Worm (Caenorhabditis elegans): ENCODE results near the gene ZK218.4.

DNA sequence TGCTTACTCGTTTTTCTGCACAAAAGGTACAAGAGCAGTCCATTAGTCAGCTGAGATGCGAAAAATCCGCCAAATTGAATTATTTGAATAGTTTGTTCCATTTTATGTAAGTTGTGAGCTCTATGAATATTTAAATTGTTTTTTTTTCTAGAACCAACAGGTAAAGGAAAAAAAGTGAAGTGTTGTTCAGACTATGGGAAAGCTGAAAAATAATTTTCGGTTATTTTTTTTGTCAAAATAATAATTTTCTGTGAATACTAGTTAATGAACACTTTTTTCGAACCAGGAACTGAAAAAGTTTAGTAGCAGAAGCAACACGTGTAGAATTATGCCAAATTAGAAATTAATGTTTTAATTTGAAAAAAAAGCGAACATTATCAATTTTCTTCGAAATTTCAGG lies 22.8 kb upstream of the ZK218.4 start, which contains the start of gene str-125:
- TF ChIP-seq ceh-82 (tag; optimal IDR thresholded peaks at IDR 0.05) (no peak), egl-27 (tag; optimal IDR thresholded peaks at IDR 0.05) (no peak), jun-1 (tag; optimal IDR thresholded peaks at IDR 0.05) (no peak), nhr-25 (tag; optimal IDR thresholded peaks at IDR 0.05) (no peak), nhr-12 (tag; optimal IDR thresholded peaks at IDR 0.05) (no peak), hmg-11 (tag; optimal IDR thresholded peaks at IDR 0.05) (no peak), unc-39 (tag; optimal IDR thresholded peaks at IDR 0.05) (no peak)
